Comparison of ENCODE assay signal across 1 fruit fly cellular context in the genomic region with DNA sequence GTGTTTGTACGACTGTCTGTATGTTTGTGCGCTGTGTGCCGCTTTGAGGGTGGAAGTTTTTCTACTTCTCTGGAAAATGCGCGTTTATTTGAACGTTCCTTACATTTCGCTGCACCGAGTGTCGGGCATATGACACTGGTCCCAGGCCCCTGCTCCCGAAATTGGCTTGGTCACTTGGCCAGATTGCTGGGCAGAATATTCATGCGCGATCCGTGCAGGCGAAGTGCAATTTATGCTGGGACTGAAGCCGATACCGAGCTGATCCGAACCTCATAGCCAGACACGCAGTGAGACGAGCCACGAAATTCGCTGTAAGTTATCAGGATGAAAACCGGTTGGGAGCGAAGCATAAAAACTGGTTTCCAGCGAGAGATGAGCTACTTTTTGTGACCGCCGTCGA.
TF ChIP-seq lines count a peak whose summit lies in the region.

No protein-coding gene starts in this region.

TF ChIP-seq in whole organism, embryonic, 481 proteins besides CTCF, POLR2A, EP300 and RAD21 (continued from another document):
- TF ChIP-seq Blimp-1 (GFP tag; optimal IDR thresholded peaks at IDR 0.05; lab: Kevin White, UChicago) (no peak), CG15479 (GFP tag; optimal IDR thresholded peaks at IDR 0.05; lab: Kevin White, UChicago) (peak; percentile 98), lov (optimal IDR thresholded peaks at IDR 0.05; lab: Kevin White, UChicago) (no peak), lov (GFP tag; IDR thresholded peaks at IDR 0.05; lab: Robert Waterston, UW) (0 out of 3 replicates have a peak, but pooled peaks have one; percentile 31), CG6854 (GFP tag; optimal IDR thresholded peaks at IDR 0.05; lab: Kevin White, UChicago) (no peak), CG10959 (GFP tag; IDR thresholded peaks at IDR 0.05; lab: Robert Waterston, UW) (0 out of 2 replicates have a peak, but pooled peaks have one; percentile 14), Bgb (GFP tag; IDR thresholded peaks at IDR 0.05; lab: Robert Waterston, UW; ENCODE audit: partially characterized antibody) (peak; percentile 36), CG14441 (GFP tag; IDR thresholded peaks at IDR 0.05; lab: Robert Waterston, UW) (peak; percentile 21; the same call in 1 of the 2 replicates), ato (GFP tag; IDR thresholded peaks at IDR 0.05; lab: Robert Waterston, UW; ENCODE audit: partially characterized antibody) (no peak), CG1603 (tag; optimal IDR thresholded peaks at IDR 0.05; lab: Kevin White, UChicago) (peak; percentile 67), gce (GFP tag; IDR thresholded peaks at IDR 0.05; lab: Robert Waterston, UW) (peak; percentile 19; the same call in 1 of the 3 replicates), Drgx (GFP tag; IDR thresholded peaks at IDR 0.05; lab: Robert Waterston, UW) (peak; percentile 57; the same call in 1 of the 2 replicates), CG8290 (GFP tag; optimal IDR thresholded peaks at IDR 0.05; lab: Kevin White, UChicago) (no peak), CG8290 (tag; optimal IDR thresholded peaks at IDR 0.05; lab: Kevin White, UChicago) (peak in 1 of 2 experiments; percentile 56), Xrp1 (GFP tag; IDR thresholded peaks at IDR 0.05; lab: Robert Waterston, UW) (0 out of 2 replicates have a peak, but pooled peaks have one; percentile 4), chinmo (GFP tag; IDR thresholded peaks at IDR 0.05; lab: Robert Waterston, UW; ENCODE audit: partially characterized antibody) (peak; percentile 85; the same call in 2 of the 4 replicates), ranshi (GFP tag; IDR thresholded peaks at IDR 0.05; lab: Robert Waterston, UW) (peak; percentile 53), sna (GFP tag; IDR thresholded peaks at IDR 0.05; lab: Robert Waterston, UW; ENCODE audit: partially characterized antibody) (0 out of 2 replicates have a peak, but pooled peaks have one; percentile 20), CG10274 (GFP tag; optimal IDR thresholded peaks at IDR 0.05; lab: Kevin White, UChicago) (peak; percentile 96), CG6654 (GFP tag; optimal IDR thresholded peaks at IDR 0.05; lab: Kevin White, UChicago) (no peak), amos (GFP tag; IDR thresholded peaks at IDR 0.05; lab: Robert Waterston, UW; ENCODE audit: partially characterized antibody) (peak; percentile 25; the same call in 1 of the 2 replicates), pnt (GFP tag; optimal IDR thresholded peaks at IDR 0.05; lab: Kevin White, UChicago) (no peak), CG11085 (GFP tag; IDR thresholded peaks at IDR 0.05; lab: Robert Waterston, UW) (no peak), CG2889 (GFP tag; IDR thresholded peaks at IDR 0.05; lab: Robert Waterston, UW) (no peak), Opbp (GFP tag; IDR thresholded peaks at IDR 0.05; lab: Robert Waterston, UW; ENCODE audit: partially characterized antibody) (peak; percentile 34; the same call in 1 of the 3 replicates), CG16779 (GFP tag; IDR thresholded peaks at IDR 0.05; lab: Robert Waterston, UW) (0 out of 2 replicates have a peak, but pooled peaks have one; percentile 35), Bdp1 (GFP tag; optimal IDR thresholded peaks at IDR 0.05; lab: Kevin White, UChicago) (no peak), CG2712 (tag; optimal IDR thresholded peaks at IDR 0.05; lab: Kevin White, UChicago) (no peak), dpn (GFP tag; optimal IDR thresholded peaks at IDR 0.05; lab: Kevin White, UChicago) (no peak), CG12769 (tag; optimal IDR thresholded peaks at IDR 0.05; lab: Kevin White, UChicago) (peak; percentile 66), ttk (GFP tag; IDR thresholded peaks at IDR 0.05; lab: Robert Waterston, UW) (peak; percentile 48; the same call in 1 of the 2 replicates), CG34422 (GFP tag; IDR thresholded peaks at IDR 0.05; lab: Robert Waterston, UW) (peak; percentile 40; the same call in 1 of the 3 replicates), Dref (GFP tag; IDR thresholded peaks at IDR 0.05; lab: Robert Waterston, UW) (no peak), prd (optimal IDR thresholded peaks at IDR 0.05; lab: Kevin White, UChicago) (no peak), prd (GFP tag; IDR thresholded peaks at IDR 0.05; lab: Robert Waterston, UW) (peak; percentile 26; the same call in 1 of the 3 replicates), Dbx (GFP tag; IDR thresholded peaks at IDR 0.05; lab: Robert Waterston, UW) (0 out of 3 replicates have a peak, but pooled peaks have one; percentile 9), D (optimal IDR thresholded peaks at IDR 0.05; lab: Kevin White, UChicago) (peak; percentile 88), D (GFP tag; optimal IDR thresholded peaks at IDR 0.05; lab: Kevin White, UChicago) (no peak), HLHmδ (GFP tag; optimal IDR thresholded peaks at IDR 0.05; lab: Kevin White, UChicago) (peak; percentile 42), CG14014 (GFP tag; IDR thresholded peaks at IDR 0.05; lab: Robert Waterston, UW) (no peak), CG8765 (GFP tag; IDR thresholded peaks at IDR 0.05; lab: Robert Waterston, UW) (peak; percentile 49; the same call in 1 of the 2 replicates), HLH3B (GFP tag; IDR thresholded peaks at IDR 0.05; lab: Robert Waterston, UW) (peak; percentile 53), sob (GFP tag; IDR thresholded peaks at IDR 0.05; lab: Robert Waterston, UW) (no peak), sisA (GFP tag; IDR thresholded peaks at IDR 0.05; lab: Robert Waterston, UW) (peak; percentile 37; the same call in 1 of the 2 replicates), Med (GFP tag; lab: Kevin White, UChicago) (peak; percentile 84), cg (GFP tag; optimal IDR thresholded peaks at IDR 0.05; lab: Kevin White, UChicago) (peak; percentile 3), ara (GFP tag; IDR thresholded peaks at IDR 0.05; lab: Robert Waterston, UW) (0 out of 2 replicates have a peak, but pooled peaks have one; percentile 19), Six4 (GFP tag; optimal IDR thresholded peaks at IDR 0.05; lab: Kevin White, UChicago) (no peak)
